Fruit fly (Drosophila melanogaster) whole organism: ENCODE results near the gene CG14439.

Experiments used
- CG8478 ChIP-seq: fragments of >200 bp; optimal IDR thresholded peaks from 2 replicates; lab custom pipeline; 2018; ENCODE audit warnings: inconsistent platforms
- Dll ChIP-seq: fragments of >200 bp; optimal IDR thresholded peaks from 2 replicates; lab custom pipeline; 2017
- pan ChIP-seq: fragments of >200 bp; optimal IDR thresholded peaks from 2 replicates; lab custom pipeline; 2017
- psq ChIP-seq: fragments of >200 bp; optimal IDR thresholded peaks from 2 replicates; lab custom pipeline; 2017
- usp ChIP-seq: fragments of >200 bp; optimal IDR thresholded peaks from 2 replicates; lab custom pipeline; 2017; ENCODE audit warnings: missing biosample characterization, missing genetic modification characterization, mixed read lengths

DNA sequence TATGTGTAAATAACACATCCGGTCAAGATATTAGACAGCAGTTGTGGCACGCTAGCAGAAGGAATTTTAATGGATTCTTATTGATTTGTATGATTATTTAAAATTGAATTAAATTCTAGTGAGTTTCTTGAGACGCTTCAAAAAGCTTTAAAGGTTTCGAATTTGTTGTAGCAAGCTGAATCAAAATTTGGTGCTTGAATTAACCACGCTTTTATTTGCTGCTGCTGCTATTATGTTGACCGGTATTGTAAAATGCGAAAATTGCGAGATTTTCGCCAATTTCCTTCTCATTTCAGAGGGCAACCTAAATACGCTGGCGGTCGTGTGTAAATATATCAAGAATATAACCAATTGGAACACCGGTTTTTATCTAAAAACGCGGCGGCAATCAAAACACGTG lies 4.2 kb upstream of the CG14439 start:
- TF ChIP-seq CG8478 (lab: Kevin White, UChicago) (no peak), usp (GFP tag; lab: Kevin White, UChicago) (no peak), psq (lab: Kevin White, UChicago) (no peak), Dll (lab: Kevin White, UChicago) (no peak), pan (lab: Kevin White, UChicago) (no peak)
